Worm (Caenorhabditis elegans): ENCODE measurements around the gene odr-3.

DNA sequence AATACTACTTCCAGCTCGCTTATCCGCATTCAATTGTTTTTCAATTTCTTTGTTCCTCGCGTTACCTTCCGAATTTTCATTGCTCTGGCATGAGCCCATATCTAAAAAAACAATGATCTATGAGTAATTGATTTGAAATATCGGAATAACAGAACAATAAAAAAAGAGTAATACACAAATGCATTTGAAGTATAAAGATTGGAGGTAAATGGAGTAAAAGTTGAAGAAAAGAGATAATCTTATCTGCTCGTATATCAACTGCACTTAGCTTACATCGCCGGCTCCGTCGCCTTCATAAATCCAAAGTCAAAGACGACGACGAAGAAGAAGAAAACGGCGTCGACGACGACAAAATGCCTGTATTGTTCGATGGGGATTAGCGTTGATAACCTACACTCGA lies at the start of gene odr-3:
- TF ChIP-seq him-1 (tag; optimal IDR thresholded peaks at IDR 0.05) (no peak), dao-5 (tag; optimal IDR thresholded peaks at IDR 0.05) (no peak)

Data from whole organism, L4/young adult.